Fruit fly (Drosophila melanogaster): ENCODE results near the gene Pect.
A peak's percentile ranks its signal among the peaks of the same experiment; 100 is the strongest.

Pect gene

DNA sequence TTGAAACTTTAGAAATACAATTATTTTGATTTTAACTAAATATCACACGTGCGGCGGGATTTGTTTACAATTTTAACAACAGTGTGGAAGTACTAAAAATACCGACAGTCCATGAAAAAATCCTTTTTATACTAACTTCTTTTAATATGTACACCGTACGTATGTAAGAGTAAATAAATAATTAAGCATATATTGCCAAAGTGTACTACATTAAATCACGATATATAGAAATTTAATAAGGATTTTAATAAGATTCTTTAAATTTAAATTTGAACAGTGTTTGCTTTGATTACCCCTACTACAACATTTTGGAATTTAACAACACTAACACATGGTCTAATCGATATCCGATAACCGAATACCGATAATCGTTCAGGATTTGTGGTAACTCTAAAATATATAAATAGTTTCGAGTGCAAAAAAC is 18.7 kb downstream of the Pect start, which contains the start of the genes Ski6 and CG16812 (continued):
- no peak for TF ChIP-seq Nf-YC (tag; optimal IDR thresholded peaks at IDR 0.05)
- TF ChIP-seq CG16779 (GFP tag; IDR thresholded peaks at IDR 0.05) = peak; percentile 23; the same call in 1 of the 2 replicates
- TF ChIP-seq CG13894 (tag; optimal IDR thresholded peaks at IDR 0.05) = no peak
- TF ChIP-seq bsh (GFP tag; optimal IDR thresholded peaks at IDR 0.05) = peak in 1 of 2 experiments; percentile 79
- peak; percentile 25 for TF ChIP-seq CG5245 (GFP tag; optimal IDR thresholded peaks at IDR 0.05)
- TF ChIP-seq CG3407 (GFP tag; optimal IDR thresholded peaks at IDR 0.05) = peak; percentile 34
- TF ChIP-seq abd-A (tag; optimal IDR thresholded peaks at IDR 0.05) = no peak
- no peak for TF ChIP-seq CG17802 (tag; optimal IDR thresholded peaks at IDR 0.05)
- TF ChIP-seq sr (GFP tag; IDR thresholded peaks at IDR 0.05) = no peak
- no peak for TF ChIP-seq aop (GFP tag; IDR thresholded peaks at IDR 0.05)
- TF ChIP-seq NC2α (GFP tag; optimal IDR thresholded peaks at IDR 0.05) = no peak
- peak; percentile 50 for TF ChIP-seq pho (GFP tag; optimal IDR thresholded peaks at IDR 0.05)
- TF ChIP-seq CG3995 (GFP tag; optimal IDR thresholded peaks at IDR 0.05) = no peak
- no peak for TF ChIP-seq kni (GFP tag; optimal IDR thresholded peaks at IDR 0.05)
- TF ChIP-seq ATbp (GFP tag; optimal IDR thresholded peaks at IDR 0.05) = no peak
- TF ChIP-seq Xbp1 (GFP tag; optimal IDR thresholded peaks at IDR 0.05) = peak; percentile 74
- no peak for TF ChIP-seq mld (GFP tag; IDR thresholded peaks at IDR 0.05; ENCODE audit: partially characterized antibody)
- TF ChIP-seq Atf-2 (GFP tag; optimal IDR thresholded peaks at IDR 0.05) = no peak
- 0 out of 2 replicates have a peak, but pooled peaks have one; percentile 36 for TF ChIP-seq CG11696 (GFP tag; IDR thresholded peaks at IDR 0.05)
- TF ChIP-seq sd (tag; optimal IDR thresholded peaks at IDR 0.05) = no peak
- peak; percentile 67 for TF ChIP-seq CG13123 (GFP tag; optimal IDR thresholded peaks at IDR 0.05)
- TF ChIP-seq sens-2 (GFP tag; IDR thresholded peaks at IDR 0.05) = no peak
- TF ChIP-seq CG30020 (tag; optimal IDR thresholded peaks at IDR 0.05) = peak; percentile 81
- peak; percentile 52; the same call in 1 of the 2 replicates for TF ChIP-seq CG11247 (GFP tag; IDR thresholded peaks at IDR 0.05)
- TF ChIP-seq Mrtf (GFP tag; IDR thresholded peaks at IDR 0.05) = no peak
- TF ChIP-seq ERR (GFP tag; optimal IDR thresholded peaks at IDR 0.05) = no peak
- TF ChIP-seq CG13296 (GFP tag; optimal IDR thresholded peaks at IDR 0.05) = peak; percentile 62
- peak; percentile 71 for TF ChIP-seq Hr3 (GFP tag; optimal IDR thresholded peaks at IDR 0.05)
- peak; percentile 42 to 56 for TF ChIP-seq Pdp1 (GFP tag; optimal IDR thresholded peaks at IDR 0.05)
- TF ChIP-seq Poxn (GFP tag; IDR thresholded peaks at IDR 0.05) = no peak
- no peak for TF ChIP-seq scrt (GFP tag; optimal IDR thresholded peaks at IDR 0.05)
- TF ChIP-seq vfl (GFP tag; optimal IDR thresholded peaks at IDR 0.05) = peak; percentile 10
- TF ChIP-seq CG10979 (tag; optimal IDR thresholded peaks at IDR 0.05) = peak; percentile 67
- TF ChIP-seq CTCF (GFP tag; optimal IDR thresholded peaks at IDR 0.05) = no peak
- TF ChIP-seq ac (GFP tag; optimal IDR thresholded peaks at IDR 0.05) = no peak
- TF ChIP-seq Dbx (GFP tag; IDR thresholded peaks at IDR 0.05) = peak; percentile 68
- TF ChIP-seq CG10321 (GFP tag; IDR thresholded peaks at IDR 0.05) = no peak
- TF ChIP-seq br (optimal IDR thresholded peaks at IDR 0.05) = no peak
- TF ChIP-seq gsb (GFP tag; IDR thresholded peaks at IDR 0.05) = no peak
- no peak for TF ChIP-seq Gug (GFP tag; IDR thresholded peaks at IDR 0.05)
- TF ChIP-seq CG11723 (GFP tag; optimal IDR thresholded peaks at IDR 0.05) = no peak
- peak; percentile 60 for TF ChIP-seq BEAF-32 (GFP tag; optimal IDR thresholded peaks at IDR 0.05)
- TF ChIP-seq ssp (GFP tag; IDR thresholded peaks at IDR 0.05) = peak; percentile 50; the same call in 1 of the 2 replicates
- no peak for TF ChIP-seq ato (GFP tag; IDR thresholded peaks at IDR 0.05; ENCODE audit: partially characterized antibody)
- TF ChIP-seq CG7963 (GFP tag; IDR thresholded peaks at IDR 0.05; ENCODE audit: partially characterized antibody) = 0 out of 3 replicates have a peak, but pooled peaks have one; percentile 18
- peak; percentile 65 for TF ChIP-seq CG2116 (GFP tag; optimal IDR thresholded peaks at IDR 0.05)
- TF ChIP-seq CG10462 (GFP tag; optimal IDR thresholded peaks at IDR 0.05) = peak; percentile 40
- peak; percentile 58 for TF ChIP-seq gfzf (GFP tag; optimal IDR thresholded peaks at IDR 0.05)
- no peak for TF ChIP-seq ara (GFP tag; IDR thresholded peaks at IDR 0.05)
- peak; percentile 34 for TF ChIP-seq CG12104 (GFP tag; optimal IDR thresholded peaks at IDR 0.05)
- peak; percentile 41; the same call in 1 of the 2 replicates for TF ChIP-seq wdn (GFP tag; IDR thresholded peaks at IDR 0.05)
- TF ChIP-seq pnt (GFP tag; optimal IDR thresholded peaks at IDR 0.05) = peak; percentile 15

Measured in whole organism, embryonic.